Fruit fly (Drosophila melanogaster) whole organism, wandering third instar larva: ENCODE results near the gene CG43052.

ENCODE experiments used
- Abd-B ChIP-seq: fragments of >200 bp; optimal IDR thresholded peaks from 2 replicates; lab custom pipeline; 2017; ENCODE audit warnings: missing biosample characterization, missing genetic modification characterization
- CG32264 ChIP-seq: fragments of 200-800 bp; sonication (Bioruptor generic); optimal IDR thresholded peaks from 2 replicates; lab custom pipeline; 2016; ENCODE audit warnings: missing biosample characterization, missing genetic modification characterization
- CG9705 ChIP-seq: fragments of 200-800 bp; sonication (Bioruptor generic); optimal IDR thresholded peaks from 2 replicates; lab custom pipeline; 2018; ENCODE audit warnings: missing biosample characterization, mild to moderate bottlenecking, missing genetic modification characterization
- CrebA ChIP-seq: fragments of 200-800 bp; sonication (Bioruptor generic); optimal IDR thresholded peaks from 2 replicates; lab custom pipeline; 2016; ENCODE audit warnings: missing biosample characterization, mild to moderate bottlenecking, missing genetic modification characterization, borderline replicate concordance
- Dfd ChIP-seq: fragments of >200 bp; optimal IDR thresholded peaks from 2 replicates; lab custom pipeline; 2017; ENCODE audit warnings: missing biosample characterization, missing genetic modification characterization
- Dif ChIP-seq: fragments of 200-275, 200-300 bp; sonication (Bioruptor generic); optimal IDR thresholded peaks from 2 replicates; lab custom pipeline; 2018; ENCODE audit warnings: missing biosample characterization, missing genetic modification characterization; ENCODE audit not compliant: partially characterized antibody
- HLH106 ChIP-seq: fragments of 200-800 bp; optimal IDR thresholded peaks from 3 replicates; lab custom pipeline; 2019; ENCODE audit warnings: missing biosample characterization, mild to moderate bottlenecking, missing genetic modification characterization, moderate library complexity
- Hnf4 ChIP-seq: fragments of 200-800 bp; sonication (Bioruptor generic); optimal IDR thresholded peaks from 2 replicates; lab custom pipeline; 2016; ENCODE audit warnings: missing biosample characterization, mild to moderate bottlenecking, missing genetic modification characterization
- Hr78 ChIP-seq: fragments of >200 bp; optimal IDR thresholded peaks from 2 replicates; lab custom pipeline; 2017; ENCODE audit warnings: missing biosample characterization, missing genetic modification characterization
- Hr83 ChIP-seq: fragments of 200-300 bp; sonication (Bioruptor generic); optimal IDR thresholded peaks from 2 replicates; lab custom pipeline; 2016; ENCODE audit warnings: missing biosample characterization, mild to moderate bottlenecking, missing genetic modification characterization, moderate library complexity; ENCODE audit not compliant: poor library complexity, severe bottlenecking
- Jra ChIP-seq: sonication (Bioruptor generic); optimal IDR thresholded peaks from 2 replicates; lab custom pipeline; 2016; ENCODE audit warnings: missing biosample characterization, missing genetic modification characterization
- Mio ChIP-seq: sonication (Bioruptor generic); optimal IDR thresholded peaks from 2 replicates; lab custom pipeline; 2016; ENCODE audit warnings: missing biosample characterization, missing genetic modification characterization
- Myc ChIP-seq: fragments of >200 bp; optimal IDR thresholded peaks from 2 replicates; lab custom pipeline; 2017
- N ChIP-seq: fragments of >200 bp; optimal IDR thresholded peaks from 2 replicates; lab custom pipeline; 2018; ENCODE audit warnings: missing biosample characterization, missing external identifiers, missing genetic modification characterization
- OdsH ChIP-seq: fragments of 200-800 bp; sonication (Bioruptor generic); optimal IDR thresholded peaks from 2 replicates; lab custom pipeline; 2016; ENCODE audit warnings: missing biosample characterization, mild to moderate bottlenecking, missing genetic modification characterization
- Rel ChIP-seq, 2 experiments: fragments of 200-800 bp; sonication (Bioruptor generic) in 1 of 2; optimal IDR thresholded peaks; 2 replicates in 1 of 2; 3 replicates in 1 of 2; lab custom pipeline; 2016 to 2019; ENCODE audit warnings: mild to moderate bottlenecking in 2 of 2, missing biosample characterization in 2 of 2, missing genetic modification characterization in 2 of 2, moderate library complexity in 1 of 2
- Sp1 ChIP-seq: fragments of 200-800 bp; sonication (Bioruptor generic); optimal IDR thresholded peaks from 3 replicates; lab custom pipeline; 2019; ENCODE audit warnings: missing biosample characterization, mild to moderate bottlenecking, missing genetic modification characterization, moderate library complexity
- br ChIP-seq: fragments of 200-800 bp; sonication (Bioruptor generic); optimal IDR thresholded peaks from 2 replicates; lab custom pipeline; 2016; ENCODE audit warnings: missing biosample characterization, missing genetic modification characterization
- brk ChIP-seq: fragments of 200-800 bp; sonication (Bioruptor generic); optimal IDR thresholded peaks from 2 replicates; lab custom pipeline; 2016; ENCODE audit warnings: missing biosample characterization, mild to moderate bottlenecking, missing genetic modification characterization
- dmrt93B ChIP-seq: fragments of 200-800 bp; sonication (Bioruptor generic); optimal IDR thresholded peaks from 2 replicates; lab custom pipeline; 2018; ENCODE audit warnings: missing biosample characterization, mild to moderate bottlenecking, missing genetic modification characterization
- dsf ChIP-seq: sonication (Bioruptor generic); optimal IDR thresholded peaks from 2 replicates; lab custom pipeline; 2016; ENCODE audit warnings: missing biosample characterization, missing genetic modification characterization, borderline replicate concordance
- foxo ChIP-seq, 2 experiments: fragments of 200-800 bp; sonication (Bioruptor generic); optimal IDR thresholded peaks; 2 replicates in 1 of 2; 3 replicates in 1 of 2; lab custom pipeline; 2016 to 2017; ENCODE audit warnings: missing biosample characterization in 2 of 2, missing genetic modification characterization in 2 of 2
- fru ChIP-seq: fragments of 200-800 bp; sonication (Bioruptor generic); optimal IDR thresholded peaks from 3 replicates; lab custom pipeline; 2016; ENCODE audit warnings: missing biosample characterization, mild to moderate bottlenecking, missing genetic modification characterization
- h ChIP-seq: fragments of 200-800 bp; sonication (Bioruptor generic); optimal IDR thresholded peaks from 3 replicates; lab custom pipeline; 2016; ENCODE audit warnings: missing biosample characterization, mild to moderate bottlenecking, missing genetic modification characterization
- jim ChIP-seq: fragments of 175-275, 200-325 bp; sonication (Bioruptor generic); optimal IDR thresholded peaks from 2 replicates; lab custom pipeline; 2016; ENCODE audit warnings: missing biosample characterization, mild to moderate bottlenecking, missing genetic modification characterization
- lola ChIP-seq: fragments of >200 bp; optimal IDR thresholded peaks from 2 replicates; lab custom pipeline; 2017; ENCODE audit warnings: missing biosample characterization, missing genetic modification characterization
- pan ChIP-seq: fragments of >200 bp; optimal IDR thresholded peaks from 2 replicates; lab custom pipeline; 2017
- psq ChIP-seq: fragments of 200-800 bp; sonication (Bioruptor generic); optimal IDR thresholded peaks from 3 replicates; lab custom pipeline; 2017; ENCODE audit warnings: missing biosample characterization, mild to moderate bottlenecking, missing genetic modification characterization, moderate library complexity
- rgr ChIP-seq: fragments of 200-800 bp; sonication (Bioruptor generic); optimal IDR thresholded peaks from 3 replicates; lab custom pipeline; 2016; ENCODE audit warnings: missing biosample characterization, mild to moderate bottlenecking, missing genetic modification characterization
- sv ChIP-seq: fragments of 200-800 bp; sonication (Bioruptor generic); optimal IDR thresholded peaks from 3 replicates; lab custom pipeline; 2016; ENCODE audit warnings: missing biosample characterization, missing genetic modification characterization
- tai ChIP-seq: sonication (Bioruptor generic); optimal IDR thresholded peaks from 2 replicates; lab custom pipeline; 2016; ENCODE audit warnings: missing biosample characterization, missing genetic modification characterization
- woc ChIP-seq: sonication (Bioruptor generic); optimal IDR thresholded peaks from 2 replicates; lab custom pipeline; 2016; ENCODE audit warnings: missing biosample characterization, mild to moderate bottlenecking, missing genetic modification characterization

The CG43052 gene

DNA sequence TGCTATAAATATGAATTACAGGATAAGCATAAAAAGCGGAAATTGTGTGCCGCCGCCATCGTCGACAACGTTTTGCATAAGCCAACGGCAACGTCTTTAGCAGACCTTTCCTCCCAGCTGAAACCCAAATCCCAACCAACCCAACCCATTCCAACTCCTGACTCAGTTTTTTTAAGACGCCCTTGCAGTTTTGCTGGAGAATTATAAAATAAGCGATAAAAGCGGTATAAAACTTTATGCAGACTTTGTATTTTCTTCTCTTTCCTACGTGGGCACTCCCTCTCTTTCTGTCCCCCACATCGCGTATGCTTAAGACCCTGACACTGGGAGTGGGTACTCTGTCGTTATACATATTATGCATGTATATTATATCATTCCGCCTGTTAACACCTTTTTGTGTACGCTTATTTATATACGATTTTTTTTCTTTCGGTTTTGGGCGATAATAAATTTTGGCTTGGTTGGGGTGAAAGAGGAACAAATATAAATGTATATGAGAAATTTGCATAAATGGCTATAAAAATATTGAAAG, 45.3 kb downstream of the CG43052 start:
- no peak for TF ChIP-seq fru (GFP tag; lab: Kevin White, UChicago)
- no peak for TF ChIP-seq Dfd (GFP tag; lab: Kevin White, UChicago)
- TF ChIP-seq Hr78 (GFP tag; lab: Kevin White, UChicago) = no peak
- no peak for TF ChIP-seq Myc
- no peak for TF ChIP-seq sv
- TF ChIP-seq woc (GFP tag; lab: Kevin White, UChicago) = no peak
- TF ChIP-seq lola (GFP tag; lab: Kevin White, UChicago) = no peak
- TF ChIP-seq CG32264 = no peak
- no peak for TF ChIP-seq N (GFP tag; lab: Kevin White, UChicago)
- no peak for TF ChIP-seq Abd-B (GFP tag; lab: Kevin White, UChicago)
- no peak for TF ChIP-seq brk (GFP tag; lab: Kevin White, UChicago)
- TF ChIP-seq br (GFP tag; lab: Kevin White, UChicago) = no peak
- no peak for TF ChIP-seq CrebA (GFP tag; lab: Kevin White, UChicago)
- no peak for TF ChIP-seq Rel (GFP tag; optimal IDR thresholded peaks at IDR 0.05; lab: Kevin White, UChicago)
- TF ChIP-seq Rel (tag; optimal IDR thresholded peaks at IDR 0.05; lab: Kevin White, UChicago) = no peak
- no peak for TF ChIP-seq Mio (GFP tag; lab: Kevin White, UChicago)
- TF ChIP-seq rgr (GFP tag; lab: Kevin White, UChicago) = no peak
- TF ChIP-seq jim = no peak
- TF ChIP-seq Hr83 (GFP tag; lab: Kevin White, UChicago) = no peak

DNA sequence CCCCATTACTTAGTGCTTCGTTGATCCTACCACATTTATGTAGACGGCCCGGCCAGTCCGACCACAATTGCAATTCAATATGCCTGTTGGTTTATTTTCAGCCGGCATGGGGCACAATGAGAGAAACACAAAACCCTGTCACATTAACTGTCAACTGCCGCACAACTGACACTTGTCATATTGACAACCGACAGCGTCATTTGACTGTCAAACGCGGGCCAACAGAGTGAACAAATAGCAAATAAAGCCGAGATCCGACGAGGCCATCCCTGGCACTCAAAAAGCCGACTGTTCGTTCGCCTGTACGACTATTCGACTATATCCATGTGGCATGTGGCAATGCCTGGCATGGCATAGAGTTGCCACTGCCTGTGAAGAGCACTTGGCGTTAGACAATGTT, 46.1 kb downstream of the CG43052 start:
- TF ChIP-seq rgr (GFP tag; lab: Kevin White, UChicago) (no peak), Dif (GFP tag; lab: Kevin White, UChicago) (no peak), OdsH (no peak), Sp1 (GFP tag; lab: Kevin White, UChicago) (no peak), sv (no peak), Hr83 (GFP tag; lab: Kevin White, UChicago) (no peak), jim (no peak), fru (GFP tag; lab: Kevin White, UChicago) (no peak), Hnf4 (no peak), HLH106 (no peak), N (GFP tag; lab: Kevin White, UChicago) (no peak), h (GFP tag; lab: Kevin White, UChicago) (no peak), pan (lab: Kevin White, UChicago) (no peak), dmrt93B (GFP tag; lab: Kevin White, UChicago) (no peak), CrebA (GFP tag; lab: Kevin White, UChicago) (no peak), brk (GFP tag; lab: Kevin White, UChicago) (no peak), CG9705 (GFP tag; lab: Kevin White, UChicago) (no peak), Myc (no peak)

DNA sequence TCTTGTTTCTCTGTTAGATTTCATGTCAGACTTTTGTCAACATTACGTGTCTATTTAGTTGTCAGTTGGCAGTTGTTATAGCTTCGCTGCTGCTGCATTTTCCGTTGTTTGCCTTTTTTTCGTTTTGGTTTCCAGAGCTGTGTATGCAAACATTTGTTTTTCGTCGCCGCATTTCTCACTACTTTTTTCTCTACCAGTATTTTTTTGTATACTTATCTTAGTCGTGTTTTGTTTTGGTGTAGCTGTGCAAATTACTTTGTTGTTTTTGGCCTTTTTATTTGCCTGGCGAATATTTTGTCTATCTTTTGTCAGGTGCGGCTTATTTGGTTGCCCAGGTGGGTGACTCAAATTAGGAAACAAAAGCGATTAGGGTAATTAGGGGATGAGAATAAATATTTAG, 46.7 kb downstream of the CG43052 start:
- TF ChIP-seq br (GFP tag; lab: Kevin White, UChicago) (no peak), CG9705 (GFP tag; lab: Kevin White, UChicago) (no peak), Dif (GFP tag; lab: Kevin White, UChicago) (no peak), pan (lab: Kevin White, UChicago) (no peak), CG32264 (no peak), fru (GFP tag; lab: Kevin White, UChicago) (no peak), tai (GFP tag; lab: Kevin White, UChicago) (no peak), Rel (GFP tag; optimal IDR thresholded peaks at IDR 0.05; lab: Kevin White, UChicago) (no peak), Rel (tag; optimal IDR thresholded peaks at IDR 0.05; lab: Kevin White, UChicago) (no peak), Mio (GFP tag; lab: Kevin White, UChicago) (no peak), sv (no peak), N (GFP tag; lab: Kevin White, UChicago) (no peak), rgr (GFP tag; lab: Kevin White, UChicago) (no peak)

DNA sequence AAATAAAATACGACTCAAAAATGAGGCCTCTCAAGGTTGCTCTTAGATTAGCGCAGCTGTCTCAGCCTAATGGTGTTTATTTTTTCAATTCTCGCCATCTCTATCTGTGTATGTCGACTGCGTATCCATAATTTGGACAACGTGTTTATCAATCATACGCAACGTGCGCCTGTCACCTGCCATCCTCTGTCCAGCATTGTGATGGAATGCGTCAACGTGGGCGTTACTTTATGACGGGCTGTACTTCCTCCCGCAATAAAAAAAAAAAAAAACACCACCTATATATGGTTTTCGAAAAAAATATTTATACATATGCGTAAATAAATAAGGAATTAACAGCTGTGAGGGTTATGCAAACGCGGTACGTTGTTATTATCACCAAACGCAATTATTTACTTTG, 47.4 kb downstream of the CG43052 start:
- TF ChIP-seq Hr83 (GFP tag; lab: Kevin White, UChicago) (peak; percentile 25), psq (peak; percentile 7), br (GFP tag; lab: Kevin White, UChicago) (peak; percentile 3), fru (GFP tag; lab: Kevin White, UChicago) (peak; percentile 21), dsf (GFP tag; lab: Kevin White, UChicago) (no peak), OdsH (peak; percentile 16), Jra (GFP tag; lab: Kevin White, UChicago) (peak; percentile 4), foxo (GFP tag; optimal IDR thresholded peaks at IDR 0.05; lab: Kevin White, UChicago) (peak in 1 of 2 experiments; percentile 3), jim (no peak), h (GFP tag; lab: Kevin White, UChicago) (peak; percentile 11), rgr (GFP tag; lab: Kevin White, UChicago) (peak; percentile 61)
